Worm (Caenorhabditis elegans) whole organism, late embryonic: ENCODE results near the gene slc-25A10.
A peak's percentile ranks its signal among the peaks of the same experiment; 100 is the strongest.

Experiments
- mec-3 ChIP-seq: sonication (generic microtip); optimal IDR thresholded peaks from 2 replicates; lab custom pipeline; 2016; ENCODE audit warnings: borderline replicate concordance, missing genetic modification characterization, missing compliant biosample characterization
- sox-4 ChIP-seq: sonication (generic microtip); optimal IDR thresholded peaks from 2 replicates; lab custom pipeline; 2017; ENCODE audit warnings: mild to moderate bottlenecking, missing genetic modification characterization, inconsistent platforms, missing compliant biosample characterization
- tbx-2 ChIP-seq: sonication (generic microtip); optimal IDR thresholded peaks from 2 replicates; lab custom pipeline; 2016; ENCODE audit warnings: missing genetic modification characterization, missing compliant biosample characterization
- unc-55 ChIP-seq: sonication (generic microtip); optimal IDR thresholded peaks from 2 replicates; lab custom pipeline; 2017; ENCODE audit warnings: missing biosample characterization, missing genetic modification reagents, missing genetic modification characterization
- unc-86 ChIP-seq: sonication (generic microtip); optimal IDR thresholded peaks from 2 replicates; lab custom pipeline; 2016; ENCODE audit warnings: missing genetic modification characterization, missing compliant biosample characterization

ce11 chrX:6737329-6738008 is 12.0 kb upstream of the slc-25A10 start:
- TF ChIP-seq unc-55 (GFP tag; lab: Kevin White, UChicago) = peak; percentile 90
- TF ChIP-seq unc-86 = no peak
- peak; percentile 1 for TF ChIP-seq sox-4 (tag; lab: Kevin White, UChicago)
- TF ChIP-seq tbx-2 (tag; lab: Kevin White, UChicago) = peak; percentile 73
- TF ChIP-seq mec-3 = no peak
